Fruit fly (Drosophila melanogaster): ENCODE results near the gene CG7484.
A peak's percentile ranks its signal among the peaks of the same experiment; 100 is the strongest.

CG7484 gene

dm6 chr3L:17652878-17653700, 1.3 kb upstream of the CG7484 start (continued):
- TF ChIP-seq lola (GFP tag; optimal IDR thresholded peaks at IDR 0.05) (no peak), CG32264 (GFP tag; optimal IDR thresholded peaks at IDR 0.05) (peak; percentile 73), sage (GFP tag; optimal IDR thresholded peaks at IDR 0.05) (peak; percentile 49), pan (optimal IDR thresholded peaks at IDR 0.05) (no peak), Mio (GFP tag; optimal IDR thresholded peaks at IDR 0.05) (no peak), Hr83 (GFP tag; optimal IDR thresholded peaks at IDR 0.05; ENCODE audit: poor library complexity, severe bottlenecking) (peak; percentile 100), dl (GFP tag; optimal IDR thresholded peaks at IDR 0.05; ENCODE audit: insufficient read depth in 1 of 2, partially characterized antibody in 2 of 2) (peak; percentile 3 to 25), Dif (GFP tag; optimal IDR thresholded peaks at IDR 0.05; ENCODE audit: partially characterized antibody) (peak; percentile 77), dmrt93B (GFP tag; optimal IDR thresholded peaks at IDR 0.05) (peak; percentile 65), Abd-B (GFP tag; optimal IDR thresholded peaks at IDR 0.05) (no peak), Sp1 (GFP tag; optimal IDR thresholded peaks at IDR 0.05) (no peak), brk (GFP tag; optimal IDR thresholded peaks at IDR 0.05) (peak; percentile 59)

DNA sequence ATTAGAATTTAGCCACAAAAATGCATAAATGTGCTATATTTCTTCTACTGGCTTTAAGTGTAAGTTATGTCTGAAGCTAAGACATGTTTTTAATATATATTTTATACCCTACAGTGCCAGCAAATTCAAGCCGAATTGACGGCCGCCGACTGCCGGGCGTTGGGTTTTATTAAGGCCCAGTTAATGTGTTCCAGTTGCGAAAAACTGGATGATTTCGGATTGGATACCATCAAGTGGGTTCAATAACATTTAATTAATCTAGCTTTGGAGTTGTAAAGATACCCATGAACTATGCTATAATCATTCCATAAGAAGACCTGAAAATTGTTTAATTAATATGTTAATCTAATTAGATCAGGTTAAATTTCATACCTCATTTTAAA, 242 bp downstream of the CG7484 start:
- TF ChIP-seq sage (GFP tag; optimal IDR thresholded peaks at IDR 0.05) (no peak), fru (GFP tag; optimal IDR thresholded peaks at IDR 0.05) (no peak), Sp1 (GFP tag; optimal IDR thresholded peaks at IDR 0.05) (no peak), OdsH (GFP tag; optimal IDR thresholded peaks at IDR 0.05) (no peak), Myc (optimal IDR thresholded peaks at IDR 0.05) (no peak), sv (GFP tag; optimal IDR thresholded peaks at IDR 0.05) (no peak), lola (GFP tag; optimal IDR thresholded peaks at IDR 0.05) (no peak), CG9705 (GFP tag; optimal IDR thresholded peaks at IDR 0.05) (no peak), Rel (GFP tag; optimal IDR thresholded peaks at IDR 0.05) (no peak), Rel (tag; optimal IDR thresholded peaks at IDR 0.05) (no peak), CG32264 (GFP tag; optimal IDR thresholded peaks at IDR 0.05) (no peak), N (GFP tag; optimal IDR thresholded peaks at IDR 0.05) (no peak), Dfd (GFP tag; optimal IDR thresholded peaks at IDR 0.05) (no peak), br (GFP tag; optimal IDR thresholded peaks at IDR 0.05) (no peak), tai (GFP tag; optimal IDR thresholded peaks at IDR 0.05) (no peak), dl (GFP tag; optimal IDR thresholded peaks at IDR 0.05; ENCODE audit: insufficient read depth in 1 of 2, partially characterized antibody in 2 of 2) (no peak), Abd-B (GFP tag; optimal IDR thresholded peaks at IDR 0.05) (no peak), CrebA (GFP tag; optimal IDR thresholded peaks at IDR 0.05; ENCODE audit: borderline replicate concordance) (no peak), Hnf4 (GFP tag; optimal IDR thresholded peaks at IDR 0.05) (no peak), h (GFP tag; optimal IDR thresholded peaks at IDR 0.05) (no peak)

DNA sequence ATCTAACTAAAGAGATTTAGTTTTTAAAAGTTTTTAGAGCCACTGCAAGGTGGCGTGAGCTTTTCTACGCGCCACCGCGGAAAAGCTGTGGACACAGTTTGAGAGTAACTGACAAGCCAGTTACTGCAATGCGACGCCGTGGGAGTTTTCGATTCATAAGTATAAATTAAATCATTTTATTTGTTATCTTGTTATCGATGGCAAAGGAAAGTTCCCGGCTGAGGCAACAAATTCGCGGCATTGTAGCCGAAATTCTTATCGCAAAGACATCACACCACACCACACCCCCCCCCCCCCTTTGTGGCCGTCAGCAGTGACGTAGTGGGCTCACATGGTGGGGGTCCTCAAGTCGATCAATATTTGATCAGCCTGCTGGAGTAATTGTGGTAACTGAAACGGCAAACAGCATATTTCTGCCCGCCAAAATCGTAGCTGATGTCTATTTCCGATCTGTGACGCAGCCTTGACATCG, 1.5 kb downstream of the CG7484 start:
- no peak for TF ChIP-seq CG9705 (GFP tag; optimal IDR thresholded peaks at IDR 0.05)
- TF ChIP-seq sv (GFP tag; optimal IDR thresholded peaks at IDR 0.05): no peak
- peak; percentile 71 for TF ChIP-seq rgr (GFP tag; optimal IDR thresholded peaks at IDR 0.05)
- peak; percentile 59 for TF ChIP-seq h (GFP tag; optimal IDR thresholded peaks at IDR 0.05)
- no peak for TF ChIP-seq Rel (GFP tag; optimal IDR thresholded peaks at IDR 0.05)
- TF ChIP-seq Rel (tag; optimal IDR thresholded peaks at IDR 0.05): peak; percentile 70
- TF ChIP-seq psq (GFP tag; optimal IDR thresholded peaks at IDR 0.05): peak; percentile 12
- peak; percentile 5 for TF ChIP-seq dsf (GFP tag; optimal IDR thresholded peaks at IDR 0.05; ENCODE audit: borderline replicate concordance)
- TF ChIP-seq fru (GFP tag; optimal IDR thresholded peaks at IDR 0.05): peak; percentile 62
- no peak for TF ChIP-seq lola (GFP tag; optimal IDR thresholded peaks at IDR 0.05)
- no peak for TF ChIP-seq CG32264 (GFP tag; optimal IDR thresholded peaks at IDR 0.05)
- TF ChIP-seq br (GFP tag; optimal IDR thresholded peaks at IDR 0.05): peak; percentile 20
- TF ChIP-seq Sp1 (GFP tag; optimal IDR thresholded peaks at IDR 0.05): peak; percentile 58
- TF ChIP-seq Hnf4 (GFP tag; optimal IDR thresholded peaks at IDR 0.05): no peak
- no peak for TF ChIP-seq GATAd (GFP tag; optimal IDR thresholded peaks at IDR 0.05)
- TF ChIP-seq CrebA (GFP tag; optimal IDR thresholded peaks at IDR 0.05; ENCODE audit: borderline replicate concordance): no peak
- TF ChIP-seq Hr83 (GFP tag; optimal IDR thresholded peaks at IDR 0.05; ENCODE audit: poor library complexity, severe bottlenecking): peak; percentile 86
- TF ChIP-seq foxo (GFP tag; optimal IDR thresholded peaks at IDR 0.05): peak in 1 of 2 experiments; percentile 19
- TF ChIP-seq Myc (optimal IDR thresholded peaks at IDR 0.05): peak; percentile 36
- TF ChIP-seq HLH106 (tag; optimal IDR thresholded peaks at IDR 0.05): peak; percentile 23
- peak; percentile 50 for TF ChIP-seq OdsH (GFP tag; optimal IDR thresholded peaks at IDR 0.05)
- no peak for TF ChIP-seq N (GFP tag; optimal IDR thresholded peaks at IDR 0.05)
- TF ChIP-seq tai (GFP tag; optimal IDR thresholded peaks at IDR 0.05): no peak

Measured in whole organism, wandering third instar larva.